Worm (Caenorhabditis elegans) whole organism, L3 larva: ENCODE measurements around the gene clec-119.

Experiments used
- R02D3.7 ChIP-seq: fragments of 150-350 bp; optimal IDR thresholded peaks from 2 replicates; lab custom pipeline; 2014; ENCODE audit warnings: missing biosample characterization, missing genetic modification characterization
- ZK546.5 ChIP-seq: sonication (generic microtip); optimal IDR thresholded peaks from 2 replicates; lab custom pipeline; 2017; ENCODE audit warnings: missing biosample characterization, missing genetic modification characterization
- ama-1 ChIP-seq: fragments of 150-350 bp; optimal IDR thresholded peaks from 2 replicates; lab custom pipeline; 2018
- ceh-28 ChIP-seq: fragments of 150-350 bp; optimal IDR thresholded peaks from 2 replicates; lab custom pipeline; 2014; ENCODE audit warnings: missing biosample characterization, missing genetic modification reagents, missing genetic modification characterization
- ceh-82 ChIP-seq: fragments of 150-350 bp; optimal IDR thresholded peaks from 2 replicates; lab custom pipeline; 2014; ENCODE audit warnings: missing biosample characterization, missing genetic modification characterization
- ceh-9 ChIP-seq: sonication (generic microtip); optimal IDR thresholded peaks from 2 replicates; lab custom pipeline; 2018; ENCODE audit warnings: missing biosample characterization, missing genetic modification characterization
- daf-12 ChIP-seq: fragments of 150-350 bp; optimal IDR thresholded peaks from 2 replicates; lab custom pipeline; 2014; ENCODE audit warnings: missing biosample characterization, missing genetic modification reagents, missing genetic modification characterization
- egl-27 ChIP-seq: sonication (generic microtip); optimal IDR thresholded peaks from 4 replicates; lab custom pipeline; 2017; ENCODE audit warnings: missing biosample characterization, missing genetic modification reagents, missing genetic modification characterization
- egl-5 ChIP-seq: fragments of 150-350 bp; optimal IDR thresholded peaks from 2 replicates; lab custom pipeline; 2017; ENCODE audit warnings: missing biosample characterization, missing genetic modification reagents, missing genetic modification characterization, inconsistent platforms
- elt-1 ChIP-seq: fragments of 150-350 bp; optimal IDR thresholded peaks from 2 replicates; lab custom pipeline; 2014; ENCODE audit warnings: missing biosample characterization, missing genetic modification characterization
- elt-2 ChIP-seq: sonication (generic microtip); optimal IDR thresholded peaks from 2 replicates; lab custom pipeline; 2016; ENCODE audit warnings: missing genetic modification reagents, mild to moderate bottlenecking, missing genetic modification characterization, missing compliant biosample characterization
- elt-3 ChIP-seq, 3 experiments: fragments of 150-350 bp in 1 of 3; sonication (generic microtip) in 2 of 3; optimal IDR thresholded peaks; 2 replicates in 2 of 3; 4 replicates in 1 of 3; lab custom pipeline; 2014 to 2017; ENCODE audit warnings: missing biosample characterization in 3 of 3, missing genetic modification characterization in 3 of 3
- eor-1 ChIP-seq, 2 experiments: fragments of 150-350 bp; optimal IDR thresholded peaks; 2 replicates each; lab custom pipeline; 2014 to 2018; ENCODE audit warnings: missing biosample characterization in 2 of 2, missing genetic modification characterization in 2 of 2
- fkh-10 ChIP-seq: sonication (generic microtip); optimal IDR thresholded peaks from 2 replicates; lab custom pipeline; 2017; ENCODE audit warnings: missing biosample characterization, missing genetic modification reagents, missing genetic modification characterization
- fkh-2 ChIP-seq: fragments of 150-350 bp; optimal IDR thresholded peaks from 2 replicates; lab custom pipeline; 2014; ENCODE audit warnings: missing biosample characterization, missing genetic modification reagents, missing genetic modification characterization
- fos-1 ChIP-seq: fragments of 150-350 bp; optimal IDR thresholded peaks from 2 replicates; lab custom pipeline; 2014; ENCODE audit warnings: missing biosample characterization, missing genetic modification characterization
- hmg-11 ChIP-seq: sonication (generic microtip); optimal IDR thresholded peaks from 2 replicates; lab custom pipeline; 2016; ENCODE audit warnings: missing genetic modification characterization, missing compliant biosample characterization
- jun-1 ChIP-seq: fragments of 150-350 bp; optimal IDR thresholded peaks from 2 replicates; lab custom pipeline; 2014; ENCODE audit warnings: missing biosample characterization, missing genetic modification reagents, missing genetic modification characterization
- lin-15B ChIP-seq: fragments of 150-350 bp; optimal IDR thresholded peaks from 2 replicates; lab custom pipeline; 2014; ENCODE audit warnings: missing biosample characterization, missing genetic modification characterization
- lin-39 ChIP-seq: fragments of 150-350 bp; optimal IDR thresholded peaks from 2 replicates; lab custom pipeline; 2018; ENCODE audit warnings: missing biosample characterization, missing genetic modification reagents, missing genetic modification characterization
- lsy-12 ChIP-seq: sonication (generic microtip); optimal IDR thresholded peaks from 2 replicates; lab custom pipeline; 2016; ENCODE audit warnings: mild to moderate bottlenecking, missing genetic modification characterization, missing compliant biosample characterization
- mdl-1 ChIP-seq: fragments of 150-350 bp; optimal IDR thresholded peaks from 2 replicates; lab custom pipeline; 2014; ENCODE audit warnings: missing biosample characterization, missing genetic modification characterization
- mml-1 ChIP-seq: fragments of 150-350 bp; sonication (generic microtip); optimal IDR thresholded peaks from 3 replicates; lab custom pipeline; 2014; ENCODE audit warnings: missing biosample characterization, missing genetic modification characterization
- nfya-1 ChIP-seq: sonication (generic microtip); optimal IDR thresholded peaks from 2 replicates; lab custom pipeline; 2017; ENCODE audit warnings: missing genetic modification characterization, mild to moderate bottlenecking, missing compliant biosample characterization, antibody characterized with exemption, moderate library complexity; ENCODE audit not compliant: insufficient read depth
- nhr-11 ChIP-seq: fragments of 150-350 bp; optimal IDR thresholded peaks from 2 replicates; lab custom pipeline; 2014; ENCODE audit warnings: missing biosample characterization, missing genetic modification characterization
- nhr-12 ChIP-seq: fragments of 150-350 bp; optimal IDR thresholded peaks from 2 replicates; lab custom pipeline; 2014; ENCODE audit warnings: missing biosample characterization, missing genetic modification characterization
- nhr-23 ChIP-seq: fragments of 150-350 bp; optimal IDR thresholded peaks from 2 replicates; lab custom pipeline; 2014; ENCODE audit warnings: missing biosample characterization, missing genetic modification reagents, missing genetic modification characterization
- nhr-25 ChIP-seq: sonication (generic microtip); optimal IDR thresholded peaks from 2 replicates; lab custom pipeline; 2017; ENCODE audit warnings: missing biosample characterization, missing genetic modification characterization
- nhr-28 ChIP-seq: fragments of 150-350 bp; optimal IDR thresholded peaks from 2 replicates; lab custom pipeline; 2014; ENCODE audit warnings: missing biosample characterization, missing genetic modification characterization
- nhr-43 ChIP-seq: sonication (generic microtip); optimal IDR thresholded peaks from 2 replicates; lab custom pipeline; 2016; ENCODE audit warnings: mild to moderate bottlenecking, missing genetic modification characterization, missing compliant biosample characterization; ENCODE audit not compliant: poor library complexity, severe bottlenecking
- nhr-77 ChIP-seq: fragments of 150-350 bp; optimal IDR thresholded peaks from 2 replicates; lab custom pipeline; 2014; ENCODE audit warnings: missing biosample characterization, missing genetic modification characterization
- pha-4 ChIP-seq: fragments of 150-350 bp; optimal IDR thresholded peaks from 2 replicates; lab custom pipeline; 2014; ENCODE audit warnings: missing biosample characterization, missing genetic modification reagents, missing genetic modification characterization
- pqm-1 ChIP-seq: fragments of 150-350 bp; optimal IDR thresholded peaks from 2 replicates; lab custom pipeline; 2017; ENCODE audit warnings: missing biosample characterization, missing genetic modification characterization, inconsistent platforms
- sea-2 ChIP-seq: fragments of 150-350 bp; sonication (generic microtip); optimal IDR thresholded peaks from 4 replicates; lab custom pipeline; 2014; ENCODE audit warnings: missing biosample characterization, missing genetic modification reagents, missing genetic modification characterization
- skn-1 ChIP-seq: fragments of 150-350 bp; optimal IDR thresholded peaks from 2 replicates; lab custom pipeline; 2014; ENCODE audit warnings: missing biosample characterization, missing genetic modification characterization
- snpc-4 ChIP-seq: fragments of 150-350 bp; optimal IDR thresholded peaks from 2 replicates; lab custom pipeline; 2014; ENCODE audit warnings: missing biosample characterization, missing genetic modification characterization
- tbx-2 ChIP-seq: sonication (generic microtip); optimal IDR thresholded peaks from 2 replicates; lab custom pipeline; 2016; ENCODE audit warnings: mild to moderate bottlenecking, missing genetic modification characterization, missing compliant biosample characterization
- unc-62 ChIP-seq: fragments of 150-350 bp; sonication (generic microtip); optimal IDR thresholded peaks from 4 replicates; lab custom pipeline; 2014; ENCODE audit warnings: missing biosample characterization, missing genetic modification reagents, missing genetic modification characterization
- zag-1 ChIP-seq: fragments of 150-350 bp; optimal IDR thresholded peaks from 2 replicates; lab custom pipeline; 2014; ENCODE audit warnings: missing biosample characterization, missing genetic modification characterization
- ztf-11 ChIP-seq: fragments of 150-350 bp; optimal IDR thresholded peaks from 2 replicates; lab custom pipeline; 2014; ENCODE audit warnings: missing biosample characterization, missing genetic modification characterization

Gene clec-119

DNA sequence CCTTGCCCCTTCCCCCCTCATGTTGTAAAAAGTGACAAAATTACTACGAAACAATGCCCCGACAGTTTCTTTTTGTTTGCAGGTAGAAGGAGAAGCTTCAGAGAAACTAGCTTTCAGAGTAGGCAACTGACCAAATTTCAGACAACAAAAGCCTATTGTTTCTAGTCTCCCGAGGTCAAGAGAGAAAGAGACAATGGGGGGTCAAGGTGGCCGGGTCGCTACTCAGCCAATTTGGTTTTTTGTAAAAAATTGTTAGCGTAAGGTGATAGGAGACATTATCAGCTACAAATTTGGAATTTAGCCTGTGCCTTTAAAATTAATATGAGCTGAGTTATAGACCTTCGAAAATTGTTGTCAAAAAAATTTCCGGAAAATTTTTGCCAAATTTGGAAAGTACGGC is 20.8 kb upstream of the clec-119 start:
- TF ChIP-seq zag-1 (tag; lab: Kevin White, UChicago) (no peak), lin-15B (no peak), nhr-23 (tag; lab: Kevin White, UChicago) (peak; percentile 16), ama-1 (peak; percentile 46), jun-1 (no peak), elt-1 (no peak), mml-1 (tag; lab: Kevin White, UChicago) (no peak), egl-27 (tag; lab: Kevin White, UChicago) (no peak), lsy-12 (peak; percentile 55), tbx-2 (tag; lab: Kevin White, UChicago) (no peak), nhr-25 (tag; lab: Kevin White, UChicago) (peak; percentile 53), egl-5 (tag; lab: Kevin White, UChicago) (no peak), ceh-9 (tag; lab: Kevin White, UChicago) (no peak), fkh-10 (GFP tag; lab: Kevin White, UChicago) (no peak)

DNA sequence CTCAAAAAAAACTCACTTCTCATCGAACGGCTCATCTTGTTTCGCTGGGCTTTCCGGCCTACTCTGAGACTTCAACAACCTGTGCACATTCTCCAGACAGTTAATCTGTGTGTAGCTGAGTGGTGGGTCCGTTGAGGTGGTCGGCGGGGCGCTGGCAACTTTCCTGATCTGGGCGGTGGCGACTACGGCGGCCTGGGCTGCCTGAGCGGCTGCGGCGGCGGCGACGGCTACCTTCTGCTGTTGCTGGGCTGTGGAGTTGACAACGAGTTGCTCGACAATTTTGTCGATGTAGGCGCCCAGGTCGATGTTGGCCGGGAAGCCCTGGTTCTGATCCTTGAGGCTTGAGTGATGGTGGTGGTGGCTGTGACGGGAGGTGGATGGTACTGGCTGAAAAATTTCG is 19.7 kb upstream of the clec-119 start:
- no peak for TF ChIP-seq tbx-2 (tag; lab: Kevin White, UChicago)
- no peak for TF ChIP-seq elt-3 (tag; optimal IDR thresholded peaks at IDR 0.05; lab: Kevin White, UChicago)
- no peak for TF ChIP-seq nhr-77
- no peak for TF ChIP-seq elt-1
- no peak for TF ChIP-seq pha-4 (tag; lab: Kevin White, UChicago)
- no peak for TF ChIP-seq nhr-28 (tag; lab: Kevin White, UChicago)
- TF ChIP-seq fos-1 = no peak
- no peak for TF ChIP-seq ZK546.5 (tag; lab: Kevin White, UChicago)
- TF ChIP-seq daf-12 (tag; lab: Kevin White, UChicago) = no peak
- TF ChIP-seq ceh-82 (tag; lab: Kevin White, UChicago) = no peak
- TF ChIP-seq pqm-1 (tag; lab: Kevin White, UChicago) = no peak
- TF ChIP-seq nhr-43 (tag; lab: Kevin White, UChicago) = no peak
- TF ChIP-seq nhr-23 (tag; lab: Kevin White, UChicago) = no peak
- TF ChIP-seq unc-62 (GFP tag; lab: Kevin White, UChicago) = no peak

DNA sequence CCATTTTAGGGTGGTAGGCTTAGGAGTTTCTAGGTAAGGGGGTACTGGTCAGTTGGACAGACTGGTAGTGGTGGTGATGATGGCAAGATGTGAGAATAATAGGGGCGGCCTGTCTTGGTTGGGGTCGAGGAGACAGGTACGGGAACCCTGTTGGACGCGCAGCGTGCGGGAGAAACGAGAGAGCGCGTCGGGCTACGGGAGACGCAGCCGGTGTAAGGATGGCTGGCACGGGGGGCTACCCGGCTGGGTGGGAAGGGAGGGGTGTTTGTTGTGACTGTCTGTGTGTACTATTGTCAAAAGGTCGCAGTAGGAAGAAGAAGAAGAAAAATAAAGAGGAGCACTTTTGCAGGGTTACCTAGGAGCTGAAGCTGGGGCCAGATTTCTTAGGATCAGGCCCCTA is 19.3 kb upstream of the clec-119 start:
- TF ChIP-seq ceh-82 (tag; lab: Kevin White, UChicago) (no peak), eor-1 (tag; optimal IDR thresholded peaks at IDR 0.05; lab: Kevin White, UChicago) (no peak), lsy-12 (peak; percentile 54), nhr-25 (tag; lab: Kevin White, UChicago) (peak; percentile 36), elt-1 (peak; percentile 5), sea-2 (GFP tag; lab: Kevin White, UChicago) (peak; percentile 19), pha-4 (tag; lab: Kevin White, UChicago) (peak; percentile 21), nhr-23 (tag; lab: Kevin White, UChicago) (peak; percentile 58), lin-39 (no peak)

DNA sequence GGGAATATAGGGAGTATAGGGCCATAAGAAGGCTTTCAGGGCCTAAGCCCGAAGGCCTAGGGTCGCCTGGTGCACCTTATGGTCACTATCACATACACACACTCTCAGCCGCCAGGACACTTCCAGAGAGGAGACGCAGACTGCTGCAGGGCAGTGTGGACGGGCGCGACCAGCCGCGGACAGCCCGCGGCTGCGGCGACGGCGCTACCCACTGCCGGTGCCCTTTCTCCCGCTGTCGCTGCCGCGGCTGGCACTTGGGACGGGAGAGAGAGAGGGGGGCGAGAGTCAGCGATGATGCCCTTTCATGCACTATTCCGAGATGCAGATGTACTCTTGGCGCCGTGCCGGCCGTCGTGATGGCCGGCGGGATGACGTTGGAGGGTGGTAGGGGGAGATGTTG is 17.9 kb upstream of the clec-119 start:
- peak; percentile 19 for TF ChIP-seq nhr-43 (tag; lab: Kevin White, UChicago)
- no peak for TF ChIP-seq nhr-28 (tag; lab: Kevin White, UChicago)
- TF ChIP-seq ceh-28 (tag; lab: Kevin White, UChicago) = peak; percentile 47
- peak; percentile 18 for TF ChIP-seq lin-15B
- peak in 1 of 3 experiments; percentile 74 for TF ChIP-seq elt-3 (tag; optimal IDR thresholded peaks at IDR 0.05; lab: Kevin White, UChicago)
- peak; percentile 79 for TF ChIP-seq lsy-12
- TF ChIP-seq nhr-23 (tag; lab: Kevin White, UChicago) = peak; percentile 72
- no peak for TF ChIP-seq ztf-11
- peak; percentile 78 for TF ChIP-seq nfya-1 (tag; lab: Kevin White, UChicago)
- peak; percentile 40 for TF ChIP-seq pha-4 (tag; lab: Kevin White, UChicago)
- TF ChIP-seq fos-1 = no peak
- no peak for TF ChIP-seq egl-27 (tag; lab: Kevin White, UChicago)
- TF ChIP-seq lin-39 = peak; percentile 88
- TF ChIP-seq nhr-12 = no peak
- TF ChIP-seq nhr-11 (tag; lab: Kevin White, UChicago) = peak; percentile 10
- TF ChIP-seq fkh-10 (GFP tag; lab: Kevin White, UChicago) = no peak
- TF ChIP-seq hmg-11 (tag; lab: Kevin White, UChicago) = peak; percentile 78
- peak; percentile 11 for TF ChIP-seq elt-2 (tag; lab: Kevin White, UChicago)
- TF ChIP-seq jun-1 = peak; percentile 24
- TF ChIP-seq unc-62 (GFP tag; lab: Kevin White, UChicago) = peak; percentile 77
- TF ChIP-seq nhr-25 (tag; lab: Kevin White, UChicago) = peak; percentile 43
- TF ChIP-seq zag-1 (tag; lab: Kevin White, UChicago) = no peak
- peak; percentile 24 for TF ChIP-seq skn-1
- TF ChIP-seq tbx-2 (tag; lab: Kevin White, UChicago) = peak; percentile 52
- TF ChIP-seq daf-12 (tag; lab: Kevin White, UChicago) = peak; percentile 73
- TF ChIP-seq elt-1 = peak; percentile 52
- TF ChIP-seq egl-5 (tag; lab: Kevin White, UChicago) = no peak
- no peak for TF ChIP-seq fkh-2 (tag; lab: Kevin White, UChicago)
- no peak for TF ChIP-seq nhr-77
- TF ChIP-seq R02D3.7 (tag; lab: Kevin White, UChicago) = peak; percentile 32
- TF ChIP-seq ceh-82 (tag; lab: Kevin White, UChicago) = peak; percentile 15
- peak; percentile 16 for TF ChIP-seq mdl-1 (tag; lab: Kevin White, UChicago)
- TF ChIP-seq snpc-4 (tag; lab: Kevin White, UChicago) = no peak
